Worm (Caenorhabditis elegans) whole organism, young adult: ENCODE results near the gene spd-3.

Experiments
- F39B2.1 ChIP-seq: fragments of 200-800 bp; sonication (Bioruptor generic); IDR thresholded peaks from 2 replicates; pipeline ENCODE4 v1.3.6; 2022; ENCODE audit warnings: missing genetic modification reagents, missing genetic modification characterization, missing compliant biosample characterization
- Y53F4B.3 ChIP-seq: fragments of 200-800 bp; sonication (Bioruptor generic); IDR thresholded peaks from 2 replicates; pipeline ENCODE4 v1.3.6; 2022; ENCODE audit warnings: missing genetic modification reagents, missing genetic modification characterization, missing compliant biosample characterization
- ceh-58 ChIP-seq: fragments of 200-800 bp; sonication (Bioruptor generic); IDR thresholded peaks from 2 replicates; pipeline ENCODE4 v1.3.6; 2022; ENCODE audit warnings: missing genetic modification characterization, missing compliant biosample characterization

DNA sequence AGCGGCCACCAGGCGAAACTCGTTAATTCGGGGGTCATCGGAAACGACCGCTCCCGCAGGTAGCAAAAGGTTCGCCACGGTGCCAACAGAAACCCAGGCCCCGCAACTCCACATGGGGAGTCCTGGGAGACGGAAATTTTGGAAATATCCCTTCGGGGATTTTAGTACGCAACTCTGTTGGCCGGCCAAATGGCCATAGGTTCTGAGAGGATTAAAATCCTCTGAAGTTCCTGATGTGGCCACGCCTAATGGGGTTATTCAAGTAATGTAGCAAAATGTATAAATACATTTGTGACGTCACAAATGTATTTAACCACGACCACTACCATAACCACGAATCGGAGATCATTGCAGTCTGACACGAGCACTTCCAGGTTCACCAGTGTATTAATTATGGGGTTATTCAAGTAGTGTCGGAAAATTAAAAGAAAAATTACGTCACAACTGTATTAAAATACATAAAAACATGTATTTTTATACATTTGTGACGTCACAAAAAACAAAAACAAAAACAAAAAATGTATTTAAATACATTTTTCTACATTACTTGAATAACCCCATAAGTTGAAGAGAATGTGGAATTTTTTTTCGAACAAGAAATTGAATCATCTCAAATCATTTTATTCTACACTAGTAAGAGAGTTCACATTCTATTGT is 30.9 kb downstream of the spd-3 start:
- TF ChIP-seq F39B2.1 (GFP tag; lab: Robert Waterston, UW) (no peak), Y53F4B.3 (GFP tag; lab: Robert Waterston, UW) (no peak), ceh-58 (GFP tag; lab: Robert Waterston, UW) (peak; percentile 88; the same call in 1 of the 2 replicates)
